Worm (Caenorhabditis elegans) whole organism, L2 larva: ENCODE results near the gene gcy-14.

Experiments
- R02D3.7 ChIP-seq: fragments of 150-350 bp; optimal IDR thresholded peaks from 2 replicates; lab custom pipeline; 2014; ENCODE audit warnings: missing biosample characterization, missing genetic modification characterization
- Y55F3AM.14 ChIP-seq: fragments of 200-800 bp; sonication (Bioruptor generic); optimal IDR thresholded peaks from 2 replicates; lab custom pipeline; 2018; ENCODE audit warnings: mild to moderate bottlenecking, missing genetic modification characterization, missing compliant biosample characterization
- ceh-82 ChIP-seq: fragments of 150-350 bp; optimal IDR thresholded peaks from 2 replicates; lab custom pipeline; 2014; ENCODE audit warnings: missing biosample characterization, missing genetic modification characterization
- dmd-4 ChIP-seq: sonication (generic microtip); optimal IDR thresholded peaks from 2 replicates; lab custom pipeline; 2017; ENCODE audit warnings: missing biosample characterization, missing genetic modification characterization
- egl-27 ChIP-seq: sonication (generic microtip); optimal IDR thresholded peaks from 3 replicates; lab custom pipeline; 2017; ENCODE audit warnings: missing biosample characterization, missing genetic modification reagents, missing genetic modification characterization
- elt-3 ChIP-seq: sonication (generic microtip); optimal IDR thresholded peaks from 2 replicates; lab custom pipeline; 2017; ENCODE audit warnings: missing biosample characterization, missing genetic modification characterization
- fos-1 ChIP-seq: fragments of 150-350 bp; optimal IDR thresholded peaks from 2 replicates; lab custom pipeline; 2014; ENCODE audit warnings: missing biosample characterization, missing genetic modification characterization
- lsy-2 ChIP-seq, 2 experiments: fragments of 150-350 bp in 1 of 2; sonication (generic microtip) in 1 of 2; optimal IDR thresholded peaks; 2 replicates each; lab custom pipeline; 2014 to 2017; ENCODE audit warnings: missing biosample characterization in 2 of 2, missing genetic modification characterization in 2 of 2
- nhr-10 ChIP-seq: sonication (generic microtip); optimal IDR thresholded peaks from 2 replicates; lab custom pipeline; 2017; ENCODE audit warnings: missing biosample characterization, missing genetic modification characterization
- nhr-11 ChIP-seq: fragments of 150-350 bp; optimal IDR thresholded peaks from 2 replicates; lab custom pipeline; 2014; ENCODE audit warnings: missing biosample characterization, missing genetic modification characterization
- nhr-12 ChIP-seq: fragments of 150-350 bp; optimal IDR thresholded peaks from 2 replicates; lab custom pipeline; 2014; ENCODE audit warnings: missing biosample characterization, missing genetic modification characterization
- nhr-77 ChIP-seq: fragments of 150-350 bp; optimal IDR thresholded peaks from 2 replicates; lab custom pipeline; 2014; ENCODE audit warnings: missing biosample characterization, missing genetic modification characterization
- snpc-4 ChIP-seq: fragments of 150-350 bp; optimal IDR thresholded peaks from 2 replicates; lab custom pipeline; 2014; ENCODE audit warnings: missing biosample characterization, missing genetic modification characterization
- unc-62 ChIP-seq: fragments of 150-350 bp; optimal IDR thresholded peaks from 2 replicates; lab custom pipeline; 2014; ENCODE audit warnings: missing biosample characterization, missing genetic modification reagents, missing genetic modification characterization

- no peak for TF ChIP-seq Y55F3AM.14 (GFP tag; lab: Kevin White, UChicago)
- TF ChIP-seq R02D3.7, result no peak
- TF ChIP-seq nhr-11 (tag; lab: Kevin White, UChicago), result no peak
- no peak for TF ChIP-seq elt-3 (tag; lab: Kevin White, UChicago)
- no peak for TF ChIP-seq nhr-77 (tag; lab: Kevin White, UChicago)
- TF ChIP-seq ceh-82, result no peak
- no peak for TF ChIP-seq dmd-4 (tag; lab: Kevin White, UChicago)
- TF ChIP-seq lsy-2 (tag; optimal IDR thresholded peaks at IDR 0.05; lab: Kevin White, UChicago), result no peak
- no peak for TF ChIP-seq egl-27
- peak; percentile 60 for TF ChIP-seq fos-1 (tag; lab: Kevin White, UChicago)
- no peak for TF ChIP-seq nhr-10 (tag; lab: Kevin White, UChicago)
- TF ChIP-seq snpc-4 (tag; lab: Kevin White, UChicago), result no peak
- TF ChIP-seq nhr-12, result no peak
- TF ChIP-seq unc-62, result no peak
Measured at ce11 chrV:14895557-14895956, 27.5 kb upstream of the gcy-14 start, which contains the start of gene mpst-3.
